Fruit fly (Drosophila melanogaster): ENCODE data around the gene Agpat3.

The Agpat3 gene

dm6 chr3L:16417024-16417423 is 31.3 kb upstream of the Agpat3 start, which contains the start of gene GluRS-m:
TSS of gene GluRS-m (minus strand) at chr3L:16417177.
- TF ChIP-seq gl (tag; optimal IDR thresholded peaks at IDR 0.05), result no peak
- TF ChIP-seq CG9948 (tag; optimal IDR thresholded peaks at IDR 0.05), result no peak
- no peak for TF ChIP-seq CG13204 (GFP tag; optimal IDR thresholded peaks at IDR 0.05)
- TF ChIP-seq fd96Ca (GFP tag; IDR thresholded peaks at IDR 0.05), result no peak
- no peak for TF ChIP-seq EcR (GFP tag; optimal IDR thresholded peaks at IDR 0.05)
- no peak for TF ChIP-seq CG8159 (tag; optimal IDR thresholded peaks at IDR 0.05)

dm6 chr3L:16412394-16412950 is 26.7 kb upstream of the Agpat3 start, which contains the start of gene Serinc:
TSS of gene Serinc (plus strand) at chr3L:16412722.
- TF ChIP-seq Snoo (tag; optimal IDR thresholded peaks at IDR 0.05) (no peak), CG4496 (GFP tag; IDR thresholded peaks at IDR 0.05) (no peak), fd96Ca (GFP tag; IDR thresholded peaks at IDR 0.05) (no peak), CG17806 (tag; optimal IDR thresholded peaks at IDR 0.05) (no peak), CG8301 (tag; optimal IDR thresholded peaks at IDR 0.05) (no peak), D1 (tag; optimal IDR thresholded peaks at IDR 0.05) (no peak), Ets98B (GFP tag; IDR thresholded peaks at IDR 0.05) (no peak), CG15710 (tag; optimal IDR thresholded peaks at IDR 0.05) (no peak), CG14655 (GFP tag; optimal IDR thresholded peaks at IDR 0.05) (no peak), EcR (GFP tag; optimal IDR thresholded peaks at IDR 0.05) (no peak)

dm6 chr3L:16411566-16411965 is 25.8 kb upstream of the Agpat3 start, which contains the start of gene fax:
TSS of gene fax (minus strand) at chr3L:16411828.
- TF ChIP-seq Snoo (tag; optimal IDR thresholded peaks at IDR 0.05), result peak; percentile 50
- TF ChIP-seq CG14655 (GFP tag; optimal IDR thresholded peaks at IDR 0.05), result no peak
- peak; percentile 62; the same call in 1 of the 2 replicates for TF ChIP-seq Ets98B (GFP tag; IDR thresholded peaks at IDR 0.05)
- TF ChIP-seq CG8159 (tag; optimal IDR thresholded peaks at IDR 0.05), result peak; percentile 38
- TF ChIP-seq CG15710 (tag; optimal IDR thresholded peaks at IDR 0.05), result no peak
- peak; percentile 22 for TF ChIP-seq gl (tag; optimal IDR thresholded peaks at IDR 0.05)
- no peak for TF ChIP-seq Pif1A (GFP tag; optimal IDR thresholded peaks at IDR 0.05)
- no peak for TF ChIP-seq CG9948 (tag; optimal IDR thresholded peaks at IDR 0.05)
- TF ChIP-seq CG10348 (GFP tag; IDR thresholded peaks at IDR 0.05), result no peak
- peak; percentile 59 for TF ChIP-seq Pif1B (GFP tag; optimal IDR thresholded peaks at IDR 0.05)
- no peak for TF ChIP-seq D1 (tag; optimal IDR thresholded peaks at IDR 0.05)
- peak; percentile 54 for TF ChIP-seq CG34367 (tag; optimal IDR thresholded peaks at IDR 0.05)
- TF ChIP-seq CG17806 (tag; optimal IDR thresholded peaks at IDR 0.05), result no peak
- TF ChIP-seq CG8301 (tag; optimal IDR thresholded peaks at IDR 0.05), result no peak
- peak; percentile 75 for TF ChIP-seq EcR (GFP tag; optimal IDR thresholded peaks at IDR 0.05)
- no peak for TF ChIP-seq CG13204 (GFP tag; optimal IDR thresholded peaks at IDR 0.05)
- TF ChIP-seq CG12605 (GFP tag; IDR thresholded peaks at IDR 0.05), result 0 out of 2 replicates have a peak, but pooled peaks have one; percentile 52
- peak; percentile 56 for TF ChIP-seq CG4496 (GFP tag; IDR thresholded peaks at IDR 0.05)
- TF ChIP-seq fd96Ca (GFP tag; IDR thresholded peaks at IDR 0.05), result 0 out of 3 replicates have a peak, but pooled peaks have one; percentile 9
- TF ChIP-seq rn (GFP tag; IDR thresholded peaks at IDR 0.05), result no peak
- peak; percentile 49; the same call in 1 of the 2 replicates for TF ChIP-seq CG32121 (GFP tag; IDR thresholded peaks at IDR 0.05)

dm6 chr3L:16410234-16411119 is 24.7 kb upstream of the Agpat3 start:
- TF ChIP-seq CG9948 (tag; optimal IDR thresholded peaks at IDR 0.05) (peak; percentile 72), CG15710 (tag; optimal IDR thresholded peaks at IDR 0.05) (peak; percentile 85), fd96Ca (GFP tag; IDR thresholded peaks at IDR 0.05) (peak; percentile 81; the same call in 2 of the 3 replicates), CG8301 (tag; optimal IDR thresholded peaks at IDR 0.05) (peak; percentile 81), CG34367 (tag; optimal IDR thresholded peaks at IDR 0.05) (peak; percentile 80), rn (GFP tag; IDR thresholded peaks at IDR 0.05) (peak; percentile 45; the same call in 1 of the 2 replicates), CG8159 (tag; optimal IDR thresholded peaks at IDR 0.05) (peak; percentile 83), CG4496 (GFP tag; IDR thresholded peaks at IDR 0.05) (peak; percentile 84), CG10348 (GFP tag; IDR thresholded peaks at IDR 0.05) (0 out of 2 replicates have a peak, but pooled peaks have one; percentile 16), CG32121 (GFP tag; IDR thresholded peaks at IDR 0.05) (peak; percentile 64), EcR (GFP tag; optimal IDR thresholded peaks at IDR 0.05) (peak; percentile 78), Pif1B (GFP tag; optimal IDR thresholded peaks at IDR 0.05) (peak; percentile 89), CG14655 (GFP tag; optimal IDR thresholded peaks at IDR 0.05) (peak; percentile 87), Pif1A (GFP tag; optimal IDR thresholded peaks at IDR 0.05) (peak; percentile 94), CG17806 (tag; optimal IDR thresholded peaks at IDR 0.05) (peak; percentile 88), gl (tag; optimal IDR thresholded peaks at IDR 0.05) (peak; percentile 75), CG12605 (GFP tag; IDR thresholded peaks at IDR 0.05) (0 out of 2 replicates have a peak, but pooled peaks have one; percentile 43), Snoo (tag; optimal IDR thresholded peaks at IDR 0.05) (peak; percentile 75), Ets98B (GFP tag; IDR thresholded peaks at IDR 0.05) (peak; percentile 86), CG13204 (GFP tag; optimal IDR thresholded peaks at IDR 0.05) (peak; percentile 68), D1 (tag; optimal IDR thresholded peaks at IDR 0.05) (no peak)

- TF ChIP-seq D1 (tag; optimal IDR thresholded peaks at IDR 0.05) (peak; percentile 18), Pif1B (GFP tag; optimal IDR thresholded peaks at IDR 0.05) (no peak), CG32121 (GFP tag; IDR thresholded peaks at IDR 0.05) (no peak), EcR (GFP tag; optimal IDR thresholded peaks at IDR 0.05) (peak; percentile 90), Pif1A (GFP tag; optimal IDR thresholded peaks at IDR 0.05) (no peak), CG8301 (tag; optimal IDR thresholded peaks at IDR 0.05) (no peak), Snoo (tag; optimal IDR thresholded peaks at IDR 0.05) (no peak), gl (tag; optimal IDR thresholded peaks at IDR 0.05) (no peak)
These were observed 23.9 kb upstream of the Agpat3 start for dm6 chr3L:16409440-16410233.
